Fruit fly (Drosophila melanogaster): ENCODE data around the gene Hsp27.

Gene Hsp27

DNA sequence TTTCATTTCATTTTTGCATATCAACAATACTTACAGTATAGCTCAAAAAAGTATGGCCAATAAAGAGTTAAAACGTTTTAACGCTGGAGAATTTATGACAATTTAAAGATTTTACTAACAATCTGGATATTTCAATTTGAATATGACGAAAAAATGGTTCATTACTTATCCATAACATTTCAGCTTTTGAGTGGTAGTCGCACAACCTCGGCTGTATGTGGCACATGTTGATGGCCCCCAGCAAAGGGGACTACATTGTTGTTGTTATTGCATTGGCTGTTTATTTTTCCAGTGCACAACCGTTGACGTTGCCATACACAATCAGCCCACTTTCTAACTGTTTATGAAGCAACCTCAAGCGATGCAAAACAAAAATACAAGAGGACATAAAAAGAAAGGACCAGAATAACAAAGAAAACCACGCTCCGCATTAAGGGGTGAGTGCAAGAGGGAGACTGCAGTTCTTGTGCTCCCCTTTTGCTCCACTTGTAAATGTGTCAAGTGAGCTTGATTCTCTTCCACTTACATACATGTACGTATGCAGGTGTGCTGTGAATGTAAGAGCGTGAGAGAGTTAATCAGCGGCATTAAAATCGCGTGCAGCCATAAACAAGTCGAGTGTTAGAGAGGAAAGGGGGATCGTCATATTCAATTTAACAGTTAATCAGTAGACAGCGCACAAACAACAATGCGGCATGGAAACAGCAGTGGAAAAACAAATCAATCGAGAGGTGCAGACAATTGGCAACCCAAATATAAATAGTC lies 36.4 kb downstream of the Hsp27 start (continued):
- TF ChIP-seq CoRest (tag; optimal IDR thresholded peaks at IDR 0.05) (peak; percentile 38), Doc3 (GFP tag; IDR thresholded peaks at IDR 0.05; ENCODE audit: partially characterized antibody) (no peak), sim (GFP tag; IDR thresholded peaks at IDR 0.05) (no peak), ken (GFP tag; IDR thresholded peaks at IDR 0.05) (peak; percentile 56; the same call in 1 of the 3 replicates), onecut (GFP tag; IDR thresholded peaks at IDR 0.05) (peak; percentile 27; the same call in 1 of the 2 replicates), CG12744 (GFP tag; optimal IDR thresholded peaks at IDR 0.05) (peak; percentile 4), CG17385 (GFP tag; optimal IDR thresholded peaks at IDR 0.05) (peak; percentile 11), CG30403 (GFP tag; optimal IDR thresholded peaks at IDR 0.05) (peak; percentile 38), CG14014 (GFP tag; IDR thresholded peaks at IDR 0.05) (peak; percentile 53; the same call in 1 of the 2 replicates), dmrt11E (tag; optimal IDR thresholded peaks at IDR 0.05) (no peak), CG9437 (GFP tag; optimal IDR thresholded peaks at IDR 0.05) (peak; percentile 24), CG18619 (GFP tag; optimal IDR thresholded peaks at IDR 0.05) (peak; percentile 23), CG32532 (GFP tag; IDR thresholded peaks at IDR 0.05) (peak; percentile 14; the same call in 1 of the 2 replicates), Rx (GFP tag; IDR thresholded peaks at IDR 0.05) (peak; percentile 34; the same call in 1 of the 2 replicates), CG10209 (GFP tag; optimal IDR thresholded peaks at IDR 0.05) (peak; percentile 26), Xbp1 (GFP tag; optimal IDR thresholded peaks at IDR 0.05) (peak; percentile 54), Hr51 (GFP tag; optimal IDR thresholded peaks at IDR 0.05) (peak in 1 of 2 experiments; percentile 75), CG5953 (GFP tag; IDR thresholded peaks at IDR 0.05) (0 out of 2 replicates have a peak, but pooled peaks have one; percentile 12), slp2 (GFP tag; optimal IDR thresholded peaks at IDR 0.05) (peak; percentile 17), hbn (GFP tag; IDR thresholded peaks at IDR 0.05; ENCODE audit: partially characterized antibody) (no peak), ci (GFP tag; IDR thresholded peaks at IDR 0.05) (peak; percentile 84), Dfd (GFP tag; optimal IDR thresholded peaks at IDR 0.05) (no peak), fd96Cb (tag; optimal IDR thresholded peaks at IDR 0.05) (peak; percentile 39), CG10462 (GFP tag; optimal IDR thresholded peaks at IDR 0.05) (no peak), CG15269 (tag; optimal IDR thresholded peaks at IDR 0.05) (peak; percentile 66), CG15601 (tag; optimal IDR thresholded peaks at IDR 0.05) (no peak), CG8281 (tag; optimal IDR thresholded peaks at IDR 0.05) (no peak), Sox102F (GFP tag; optimal IDR thresholded peaks at IDR 0.05) (peak; percentile 77), CG2875 (GFP tag; optimal IDR thresholded peaks at IDR 0.05) (peak; percentile 45), cas (GFP tag; IDR thresholded peaks at IDR 0.05) (no peak), CG11093 (GFP tag; IDR thresholded peaks at IDR 0.05) (no peak), lbe (GFP tag; optimal IDR thresholded peaks at IDR 0.05) (peak; percentile 92), Hr3 (GFP tag; optimal IDR thresholded peaks at IDR 0.05) (peak; percentile 11), Oaz (GFP tag; IDR thresholded peaks at IDR 0.05) (no peak), CG15514 (GFP tag; optimal IDR thresholded peaks at IDR 0.05) (peak; percentile 24), disco-r (GFP tag; optimal IDR thresholded peaks at IDR 0.05) (no peak), CG17829 (tag; optimal IDR thresholded peaks at IDR 0.05) (peak; percentile 2), B-H2 (GFP tag; optimal IDR thresholded peaks at IDR 0.05) (no peak), CG10366 (GFP tag; IDR thresholded peaks at IDR 0.05) (peak; percentile 40), stwl (tag; optimal IDR thresholded peaks at IDR 0.05) (no peak), ewg (GFP tag; optimal IDR thresholded peaks at IDR 0.05) (no peak), CTCF (GFP tag; optimal IDR thresholded peaks at IDR 0.05) (peak; percentile 9), tup (GFP tag; optimal IDR thresholded peaks at IDR 0.05) (no peak), bbx (GFP tag; IDR thresholded peaks at IDR 0.05; ENCODE audit: partially characterized antibody) (no peak), esg (GFP tag; conservative IDR thresholded peaks at IDR 0.05) (peak; percentile 63; the same call in 1 of the 2 replicates), pita (GFP tag; optimal IDR thresholded peaks at IDR 0.05) (no peak), caup (GFP tag; optimal IDR thresholded peaks at IDR 0.05; ENCODE audit: severe bottlenecking) (peak; percentile 17), zen (tag; optimal IDR thresholded peaks at IDR 0.05) (no peak), vfl (GFP tag; optimal IDR thresholded peaks at IDR 0.05) (no peak)
